Worm (Caenorhabditis elegans) whole organism, late embryonic: ENCODE measurements around the gene npr-28.

Experiments
- C38D4.7 ChIP-seq: fragments of 200-800 bp; sonication (Bioruptor generic); optimal IDR thresholded peaks from 2 replicates; lab custom pipeline; 2018; ENCODE audit warnings: mild to moderate bottlenecking, missing genetic modification characterization, moderate library complexity, missing compliant biosample characterization
- T23F11.4 ChIP-seq: fragments of 200-800 bp; sonication (Bioruptor generic); optimal IDR thresholded peaks from 2 replicates; lab custom pipeline; 2018; ENCODE audit warnings: mild to moderate bottlenecking, missing genetic modification characterization, missing compliant biosample characterization
- ama-1 ChIP-seq: fragments of 150-350 bp; optimal IDR thresholded peaks from 2 replicates; lab custom pipeline; 2014
- ceh-24 ChIP-seq: sonication (generic microtip); optimal IDR thresholded peaks from 2 replicates; lab custom pipeline; 2016; ENCODE audit warnings: mild to moderate bottlenecking, missing genetic modification characterization, missing compliant biosample characterization
- ets-4 ChIP-seq: sonication (generic microtip); optimal IDR thresholded peaks from 2 replicates; lab custom pipeline; 2016; ENCODE audit warnings: missing genetic modification characterization, missing compliant biosample characterization
- npax-4 ChIP-seq: sonication (generic microtip); optimal IDR thresholded peaks from 2 replicates; lab custom pipeline; 2016; ENCODE audit warnings: missing genetic modification characterization, missing compliant biosample characterization

DNA sequence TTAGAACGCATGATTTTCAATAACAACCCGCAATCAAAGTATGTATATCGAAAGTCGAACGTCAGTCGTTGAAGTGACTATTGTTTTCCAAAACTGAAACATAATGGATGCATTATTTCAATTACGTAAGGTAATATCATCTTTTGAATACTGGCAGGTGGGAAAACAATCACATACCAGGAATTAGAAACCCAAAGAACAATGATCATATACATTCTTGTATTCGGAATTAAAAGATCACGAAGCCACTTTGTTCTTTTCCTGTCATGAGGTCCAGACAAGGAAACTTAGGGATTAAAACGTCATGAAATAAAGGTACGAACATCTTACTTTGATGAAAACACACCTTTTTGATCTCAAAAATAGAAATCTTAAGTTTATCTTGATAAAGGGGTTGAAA lies 11.5 kb upstream of the npr-28 start:
- no peak for TF ChIP-seq ama-1 (lab: Kevin White, UChicago)
- TF ChIP-seq C38D4.7 (GFP tag; lab: Kevin White, UChicago) = no peak
- no peak for TF ChIP-seq npax-4
- TF ChIP-seq T23F11.4 = no peak
- TF ChIP-seq ceh-24 (tag; lab: Kevin White, UChicago) = no peak
- TF ChIP-seq ets-4 (tag; lab: Kevin White, UChicago) = no peak
